Fruit fly (Drosophila melanogaster): ENCODE results near the gene Prosalpha4T1.

Prosalpha4T1 gene

dm6 chr3R:20784436-20785368 lies 35.8 kb upstream of the Prosalpha4T1 start (continued):
- TF ChIP-seq dan (GFP tag; IDR thresholded peaks at IDR 0.05) (0 out of 2 replicates have a peak, but pooled peaks have one; percentile 8), CG9876 (GFP tag; optimal IDR thresholded peaks at IDR 0.05) (no peak), Kr (GFP tag; optimal IDR thresholded peaks at IDR 0.05) (no peak), ssp (GFP tag; IDR thresholded peaks at IDR 0.05) (no peak), CG14965 (GFP tag; optimal IDR thresholded peaks at IDR 0.05; ENCODE audit: borderline replicate concordance) (no peak), E2f1 (GFP tag; IDR thresholded peaks at IDR 0.05) (no peak), Oaz (GFP tag; IDR thresholded peaks at IDR 0.05) (no peak), CG31388 (GFP tag; optimal IDR thresholded peaks at IDR 0.05) (no peak), zfh1 (GFP tag; IDR thresholded peaks at IDR 0.05) (no peak)

dm6 chr3R:20783714-20784435 lies 35.0 kb upstream of the Prosalpha4T1 start:
- TF ChIP-seq nom (GFP tag; optimal IDR thresholded peaks at IDR 0.05) (peak; percentile 13), lbe (GFP tag; optimal IDR thresholded peaks at IDR 0.05) (peak; percentile 22), corto (GFP tag; optimal IDR thresholded peaks at IDR 0.05) (peak; percentile 12), sens (GFP tag) (peak; percentile 28), bsh (GFP tag; optimal IDR thresholded peaks at IDR 0.05) (peak in 1 of 2 experiments; percentile 54), Drgx (GFP tag; IDR thresholded peaks at IDR 0.05) (peak; percentile 55; the same call in 1 of the 2 replicates), Gug (GFP tag; IDR thresholded peaks at IDR 0.05) (no peak), CG8290 (GFP tag; optimal IDR thresholded peaks at IDR 0.05) (no peak), CG8290 (tag; optimal IDR thresholded peaks at IDR 0.05) (no peak)

dm6 chr3R:20782655-20783105 lies 33.8 kb upstream of the Prosalpha4T1 start:
- peak; percentile 82 for TF ChIP-seq Drgx (GFP tag; IDR thresholded peaks at IDR 0.05)
- TF ChIP-seq CG7786 (GFP tag; optimal IDR thresholded peaks at IDR 0.05): no peak
- no peak for TF ChIP-seq CG1233 (GFP tag; optimal IDR thresholded peaks at IDR 0.05)
- no peak for TF ChIP-seq fu2 (GFP tag; optimal IDR thresholded peaks at IDR 0.05)
- peak; percentile 40 for TF ChIP-seq corto (GFP tag; optimal IDR thresholded peaks at IDR 0.05)
- no peak for TF ChIP-seq CG4328 (GFP tag; optimal IDR thresholded peaks at IDR 0.05)
- peak; percentile 83 for TF ChIP-seq lbe (GFP tag; optimal IDR thresholded peaks at IDR 0.05)
- TF ChIP-seq HHEX (GFP tag; optimal IDR thresholded peaks at IDR 0.05): no peak
- TF ChIP-seq nom (GFP tag; optimal IDR thresholded peaks at IDR 0.05): peak; percentile 62
- 0 out of 3 replicates have a peak, but pooled peaks have one; percentile 7 for TF ChIP-seq CG6791 (GFP tag; IDR thresholded peaks at IDR 0.05; ENCODE audit: partially characterized antibody)
- no peak for TF ChIP-seq CG14965 (GFP tag; optimal IDR thresholded peaks at IDR 0.05; ENCODE audit: borderline replicate concordance)
- no peak for TF ChIP-seq Hr3 (GFP tag; optimal IDR thresholded peaks at IDR 0.05)
- no peak for TF ChIP-seq Dfd (GFP tag; optimal IDR thresholded peaks at IDR 0.05)
- no peak for TF ChIP-seq fru (optimal IDR thresholded peaks at IDR 0.05)
- peak; percentile 40 to 43 for TF ChIP-seq Trl (optimal IDR thresholded peaks at IDR 0.05)
- no peak for TF ChIP-seq Trl (GFP tag; optimal IDR thresholded peaks at IDR 0.05)
- no peak for TF ChIP-seq trem (tag; optimal IDR thresholded peaks at IDR 0.05)
- no peak for TF ChIP-seq CG3407 (GFP tag; optimal IDR thresholded peaks at IDR 0.05)
- TF ChIP-seq CG10565 (GFP tag; optimal IDR thresholded peaks at IDR 0.05): no peak

- TF ChIP-seq bsh (GFP tag; optimal IDR thresholded peaks at IDR 0.05) (peak in 1 of 2 experiments; percentile 74), nom (GFP tag; optimal IDR thresholded peaks at IDR 0.05) (peak; percentile 65), CG13775 (GFP tag; optimal IDR thresholded peaks at IDR 0.05) (no peak), Drgx (GFP tag; IDR thresholded peaks at IDR 0.05) (peak; percentile 73)
Observed at dm6 chr3R:20782104-20782654, 33.3 kb upstream of the Prosalpha4T1 start.
